Worm (Caenorhabditis elegans): ENCODE results near the gene mrpl-1.

mrpl-1 gene

ce11 chrIV:7689326-7689725, 20.2 kb downstream of the mrpl-1 start:
- no peak for TF ChIP-seq ztf-23 (GFP tag; IDR thresholded peaks at IDR 0.05)

- TF ChIP-seq ref-1 (GFP tag; conservative IDR thresholded peaks at IDR 0.05) (no peak), ztf-29 (GFP tag; IDR thresholded peaks at IDR 0.05) (no peak), cog-1 (tag; optimal IDR thresholded peaks at IDR 0.05) (no peak), tab-1 (GFP tag; IDR thresholded peaks at IDR 0.05) (no peak), med-1 (GFP tag; optimal IDR thresholded peaks at IDR 0.05; ENCODE audit: insufficient read depth) (no peak), ztf-23 (GFP tag; IDR thresholded peaks at IDR 0.05) (no peak), flt-1 (GFP tag; IDR thresholded peaks at IDR 0.05) (no peak), T22C8.4 (GFP tag; IDR thresholded peaks at IDR 0.05) (no peak), klf-2 (GFP tag; conservative IDR thresholded peaks at IDR 0.05) (no peak)
Observed at ce11 chrIV:7679120-7679519, 30.4 kb downstream of the mrpl-1 start.

- TF ChIP-seq T22C8.4 (GFP tag; IDR thresholded peaks at IDR 0.05), result no peak
Observed at ce11 chrIV:7674874-7675273, 34.6 kb downstream of the mrpl-1 start, which contains the start of gene itr-1. Gene itr-1, plus strand, starts transcription at chrIV:7675174.

ce11 chrIV:7672872-7673271, 36.6 kb downstream of the mrpl-1 start, which contains the start of gene C08G9.2:
Gene C08G9.2, minus strand, starts transcription at chrIV:7672972.
- no peak for TF ChIP-seq flt-1 (GFP tag; IDR thresholded peaks at IDR 0.05)
- TF ChIP-seq cog-1 (tag; optimal IDR thresholded peaks at IDR 0.05), result no peak
- no peak for TF ChIP-seq ztf-29 (GFP tag; IDR thresholded peaks at IDR 0.05)
- TF ChIP-seq ref-1 (GFP tag; conservative IDR thresholded peaks at IDR 0.05), result no peak
- TF ChIP-seq klf-2 (GFP tag; conservative IDR thresholded peaks at IDR 0.05), result no peak
- no peak for TF ChIP-seq T22C8.4 (GFP tag; IDR thresholded peaks at IDR 0.05)
- no peak for TF ChIP-seq med-1 (GFP tag; optimal IDR thresholded peaks at IDR 0.05; ENCODE audit: insufficient read depth)
- TF ChIP-seq ztf-23 (GFP tag; IDR thresholded peaks at IDR 0.05), result no peak
- TF ChIP-seq tab-1 (GFP tag; IDR thresholded peaks at IDR 0.05), result no peak

DNA sequence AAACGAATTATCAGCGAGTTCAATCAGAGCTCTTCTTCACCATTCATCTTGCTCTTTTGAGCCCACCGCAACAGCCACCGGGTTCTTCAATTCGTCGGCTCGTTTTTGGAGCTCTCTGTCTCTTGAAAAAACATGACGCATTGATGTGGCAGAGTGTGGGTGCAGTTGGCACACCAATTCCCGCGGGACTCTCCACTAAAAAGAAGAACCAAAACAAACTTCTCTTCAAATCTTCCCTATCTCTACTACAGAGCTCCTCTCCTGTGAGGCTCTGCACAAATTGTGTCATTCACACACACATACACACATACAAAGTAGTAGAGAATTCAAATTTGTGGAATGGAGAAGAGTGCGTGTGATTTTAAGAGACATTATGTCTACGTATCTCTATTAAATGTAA, 46.5 kb downstream of the mrpl-1 start:
- TF ChIP-seq tab-1 (GFP tag; IDR thresholded peaks at IDR 0.05) (no peak), ztf-23 (GFP tag; IDR thresholded peaks at IDR 0.05) (no peak), klf-2 (GFP tag; conservative IDR thresholded peaks at IDR 0.05) (no peak), med-1 (GFP tag; optimal IDR thresholded peaks at IDR 0.05; ENCODE audit: insufficient read depth) (no peak), T22C8.4 (GFP tag; IDR thresholded peaks at IDR 0.05) (no peak), ztf-29 (GFP tag; IDR thresholded peaks at IDR 0.05) (no peak), ref-1 (GFP tag; conservative IDR thresholded peaks at IDR 0.05) (no peak), flt-1 (GFP tag; IDR thresholded peaks at IDR 0.05) (no peak), cog-1 (tag; optimal IDR thresholded peaks at IDR 0.05) (no peak)

DNA sequence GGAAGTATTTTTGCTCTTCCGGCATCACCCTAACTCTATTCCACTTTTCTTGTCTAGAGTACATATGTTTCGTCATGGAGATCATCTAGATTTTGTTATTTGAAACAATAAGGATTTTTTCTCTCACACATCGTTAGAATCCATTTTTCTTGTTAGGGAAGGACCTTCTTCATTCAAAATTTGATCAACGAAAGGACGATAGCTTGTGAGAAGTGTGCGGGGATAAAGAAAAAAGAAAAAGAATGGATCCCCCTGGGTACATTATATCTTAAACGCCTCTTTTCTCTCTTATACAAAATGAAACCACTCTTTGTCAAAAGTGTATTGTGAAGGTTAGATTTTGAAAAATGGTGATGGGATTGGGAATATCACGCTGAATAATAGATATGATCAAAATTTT, 47.9 kb downstream of the mrpl-1 start:
- no peak for TF ChIP-seq klf-2 (GFP tag; conservative IDR thresholded peaks at IDR 0.05)
- no peak for TF ChIP-seq tab-1 (GFP tag; IDR thresholded peaks at IDR 0.05)
- TF ChIP-seq T22C8.4 (GFP tag; IDR thresholded peaks at IDR 0.05), result no peak
- TF ChIP-seq med-1 (GFP tag; optimal IDR thresholded peaks at IDR 0.05; ENCODE audit: insufficient read depth), result no peak
- no peak for TF ChIP-seq flt-1 (GFP tag; IDR thresholded peaks at IDR 0.05)
- TF ChIP-seq ref-1 (GFP tag; conservative IDR thresholded peaks at IDR 0.05), result no peak
- no peak for TF ChIP-seq ztf-29 (GFP tag; IDR thresholded peaks at IDR 0.05)
- no peak for TF ChIP-seq cog-1 (tag; optimal IDR thresholded peaks at IDR 0.05)
- TF ChIP-seq ztf-23 (GFP tag; IDR thresholded peaks at IDR 0.05), result no peak

DNA sequence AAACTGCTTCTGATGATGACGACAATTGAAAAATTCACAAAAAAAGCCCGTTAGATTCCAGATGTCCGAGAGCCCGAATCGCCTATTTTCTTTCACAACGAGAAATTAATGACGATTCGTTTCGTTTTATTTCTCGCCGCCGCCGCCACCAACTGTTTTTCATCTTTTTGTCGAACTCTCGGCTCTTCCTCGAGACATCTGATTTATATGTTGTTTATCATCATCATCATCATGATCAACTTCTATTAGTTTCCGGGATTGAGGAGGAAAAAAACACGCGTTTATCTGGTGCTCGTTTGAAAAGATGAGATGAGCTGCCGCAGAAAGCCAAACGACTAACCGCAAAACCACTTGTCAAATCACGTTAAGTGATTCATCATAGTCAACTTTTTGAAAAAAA, 50.0 kb downstream of the mrpl-1 start:
- no peak for TF ChIP-seq cog-1 (tag; optimal IDR thresholded peaks at IDR 0.05)
- TF ChIP-seq med-1 (GFP tag; optimal IDR thresholded peaks at IDR 0.05; ENCODE audit: insufficient read depth), result no peak
- TF ChIP-seq ztf-23 (GFP tag; IDR thresholded peaks at IDR 0.05), result no peak
- no peak for TF ChIP-seq T22C8.4 (GFP tag; IDR thresholded peaks at IDR 0.05)
- no peak for TF ChIP-seq ztf-29 (GFP tag; IDR thresholded peaks at IDR 0.05)
- TF ChIP-seq flt-1 (GFP tag; IDR thresholded peaks at IDR 0.05), result no peak
- TF ChIP-seq ref-1 (GFP tag; conservative IDR thresholded peaks at IDR 0.05), result no peak
- TF ChIP-seq klf-2 (GFP tag; conservative IDR thresholded peaks at IDR 0.05), result no peak
- no peak for TF ChIP-seq tab-1 (GFP tag; IDR thresholded peaks at IDR 0.05)

DNA sequence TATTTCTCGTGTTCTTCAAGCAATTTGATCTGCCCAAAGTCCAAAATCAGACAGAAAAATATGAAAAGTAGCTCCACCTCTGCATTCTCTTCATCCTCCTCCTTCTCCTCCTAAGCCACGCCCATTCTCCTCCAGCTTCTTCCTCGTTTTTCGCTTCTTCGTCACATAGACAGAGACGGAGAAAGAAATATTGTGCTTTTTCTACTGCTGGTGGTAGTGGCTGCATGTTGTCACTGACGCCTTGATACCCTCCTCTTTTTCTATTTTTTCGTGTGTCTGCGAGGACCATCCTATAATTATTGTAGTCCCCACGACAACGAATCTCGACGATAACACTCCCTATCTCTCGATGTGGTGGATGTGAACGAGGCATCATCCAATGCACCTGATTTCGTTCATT, 50.9 kb downstream of the mrpl-1 start, which contains the start of gene C08G9.1:
C08G9.1 (plus strand) TSS at position 175 of the 400 bp plus-strand sequence.
- TF ChIP-seq tab-1 (GFP tag; IDR thresholded peaks at IDR 0.05), result no peak
